Worm (Caenorhabditis elegans) whole organism, mixed stage, embryonic: ENCODE measurements around the gene C14E2.4.
A peak's percentile ranks its signal among the peaks of the same experiment; 100 is the strongest.

ENCODE experiments used
- M03D4.4 ChIP-seq: sonication (generic microtip); optimal IDR thresholded peaks from 2 replicates; lab custom pipeline; 2017; ENCODE audit warnings: mild to moderate bottlenecking, missing genetic modification characterization, missing compliant biosample characterization
- bed-3 ChIP-seq: fragments of 200-800 bp; sonication (Bioruptor generic); optimal IDR thresholded peaks from 3 replicates; lab custom pipeline; 2018; ENCODE audit warnings: mild to moderate bottlenecking, missing genetic modification characterization, moderate library complexity, missing compliant biosample characterization
- blmp-1 ChIP-seq: fragments of 150-350 bp; optimal IDR thresholded peaks from 2 replicates; lab custom pipeline; 2014; ENCODE audit warnings: missing biosample characterization, missing genetic modification characterization
- ceh-39 ChIP-seq: fragments of 150-350 bp; optimal IDR thresholded peaks from 2 replicates; lab custom pipeline; 2014; ENCODE audit warnings: missing biosample characterization, missing genetic modification characterization
- ceh-43 ChIP-seq: fragments of 200-800 bp; sonication (Bioruptor generic); optimal IDR thresholded peaks from 2 replicates; lab custom pipeline; 2018; ENCODE audit warnings: mild to moderate bottlenecking, missing genetic modification characterization, moderate library complexity, missing compliant biosample characterization
- ceh-83 ChIP-seq: fragments of 200-800 bp; sonication (Bioruptor generic); optimal IDR thresholded peaks from 2 replicates; lab custom pipeline; 2018; ENCODE audit warnings: mild to moderate bottlenecking, missing genetic modification characterization, missing compliant biosample characterization
- ces-1 ChIP-seq: fragments of 150-350 bp; optimal IDR thresholded peaks from 2 replicates; lab custom pipeline; 2014; ENCODE audit warnings: missing biosample characterization, missing genetic modification reagents, missing genetic modification characterization
- cnd-1 ChIP-seq: fragments of 200-800 bp; sonication (Bioruptor generic); optimal IDR thresholded peaks from 2 replicates; lab custom pipeline; 2018; ENCODE audit warnings: mild to moderate bottlenecking, missing genetic modification characterization, missing compliant biosample characterization
- drap-1 ChIP-seq: fragments of 200-800 bp; sonication (Bioruptor generic); optimal IDR thresholded peaks from 3 replicates; lab custom pipeline; 2018; ENCODE audit warnings: mild to moderate bottlenecking, missing genetic modification characterization, missing compliant biosample characterization
- elt-1 ChIP-seq: sonication (generic microtip); optimal IDR thresholded peaks from 2 replicates; lab custom pipeline; 2017; ENCODE audit warnings: missing genetic modification characterization, mild to moderate bottlenecking, missing compliant biosample characterization, antibody characterized with exemption, moderate library complexity, borderline replicate concordance; ENCODE audit not compliant: insufficient read depth
- elt-3 ChIP-seq: fragments of 150-350 bp; optimal IDR thresholded peaks from 2 replicates; lab custom pipeline; 2014; ENCODE audit warnings: missing biosample characterization, missing genetic modification characterization
- flh-1 ChIP-seq: fragments of 200-800 bp; sonication (Bioruptor generic); optimal IDR thresholded peaks from 2 replicates; lab custom pipeline; 2018; ENCODE audit warnings: mild to moderate bottlenecking, missing genetic modification characterization, moderate library complexity, missing compliant biosample characterization
- ham-2 ChIP-seq: fragments of 200-800 bp; sonication (Bioruptor generic); optimal IDR thresholded peaks from 2 replicates; lab custom pipeline; 2018; ENCODE audit warnings: mild to moderate bottlenecking, missing genetic modification characterization, missing compliant biosample characterization
- hlh-1 ChIP-seq: fragments of 150-350 bp; optimal IDR thresholded peaks from 2 replicates; lab custom pipeline; 2014; ENCODE audit warnings: missing biosample characterization, missing genetic modification reagents, missing genetic modification characterization
- lin-13 ChIP-seq: fragments of 150-350 bp; optimal IDR thresholded peaks from 2 replicates; lab custom pipeline; 2014; ENCODE audit warnings: missing biosample characterization, missing genetic modification characterization
- lin-32 ChIP-seq: fragments of 200-800 bp; sonication (Bioruptor generic); optimal IDR thresholded peaks from 2 replicates; lab custom pipeline; 2018; ENCODE audit warnings: mild to moderate bottlenecking, missing genetic modification characterization, missing compliant biosample characterization
- lsy-2 ChIP-seq: fragments of 150-350 bp; optimal IDR thresholded peaks from 2 replicates; lab custom pipeline; 2014; ENCODE audit warnings: missing biosample characterization, missing genetic modification characterization
- mab-5 ChIP-seq: fragments of 150-350 bp; optimal IDR thresholded peaks from 2 replicates; lab custom pipeline; 2014; ENCODE audit warnings: missing biosample characterization, missing genetic modification characterization
- mep-1 ChIP-seq: fragments of 150-350 bp; optimal IDR thresholded peaks from 2 replicates; lab custom pipeline; 2017; ENCODE audit warnings: missing biosample characterization, missing genetic modification reagents, missing genetic modification characterization, inconsistent platforms
- mls-2 ChIP-seq: sonication (generic microtip); optimal IDR thresholded peaks from 2 replicates; lab custom pipeline; 2016; ENCODE audit warnings: mild to moderate bottlenecking, missing genetic modification characterization, moderate library complexity, missing compliant biosample characterization
- nhr-12 ChIP-seq: fragments of 150-350 bp; optimal IDR thresholded peaks from 2 replicates; lab custom pipeline; 2014; ENCODE audit warnings: missing biosample characterization, missing genetic modification characterization
- nhr-2 ChIP-seq: fragments of 150-350 bp; optimal IDR thresholded peaks from 2 replicates; lab custom pipeline; 2014; ENCODE audit warnings: missing biosample characterization, missing genetic modification characterization
- nhr-237 ChIP-seq: fragments of 150-350 bp; optimal IDR thresholded peaks from 2 replicates; lab custom pipeline; 2014; ENCODE audit warnings: missing biosample characterization, missing genetic modification characterization
- nhr-28 ChIP-seq: fragments of 150-350 bp; optimal IDR thresholded peaks from 2 replicates; lab custom pipeline; 2014; ENCODE audit warnings: missing biosample characterization, missing genetic modification characterization
- nhr-76 ChIP-seq: sonication (generic microtip); optimal IDR thresholded peaks from 2 replicates; lab custom pipeline; 2017; ENCODE audit warnings: missing biosample characterization, missing genetic modification characterization
- pha-4 ChIP-seq: fragments of 150-350 bp; optimal IDR thresholded peaks from 2 replicates; lab custom pipeline; 2018; ENCODE audit warnings: missing biosample characterization, missing genetic modification reagents, missing genetic modification characterization
- sem-2 ChIP-seq: fragments of 200-800 bp; sonication (Bioruptor generic); optimal IDR thresholded peaks from 2 replicates; lab custom pipeline; 2018; ENCODE audit warnings: mild to moderate bottlenecking, missing genetic modification characterization, missing compliant biosample characterization
- snpc-4 ChIP-seq: fragments of 150-350 bp; optimal IDR thresholded peaks from 2 replicates; lab custom pipeline; 2014; ENCODE audit warnings: missing biosample characterization, missing genetic modification characterization
- sptf-1 ChIP-seq: sonication (generic microtip); optimal IDR thresholded peaks from 2 replicates; lab custom pipeline; 2017; ENCODE audit warnings: mild to moderate bottlenecking, missing genetic modification characterization, moderate library complexity, missing compliant biosample characterization
- tbx-8 ChIP-seq: fragments of 200-800 bp; sonication (Bioruptor generic); optimal IDR thresholded peaks from 2 replicates; lab custom pipeline; 2018; ENCODE audit warnings: mild to moderate bottlenecking, missing genetic modification characterization, moderate library complexity, missing compliant biosample characterization
- unc-120 ChIP-seq: sonication (generic microtip); optimal IDR thresholded peaks from 2 replicates; lab custom pipeline; 2017; ENCODE audit warnings: missing genetic modification characterization, missing compliant biosample characterization; ENCODE audit not compliant: poor library complexity, severe bottlenecking
- unc-39 ChIP-seq: fragments of 150-350 bp; optimal IDR thresholded peaks from 2 replicates; lab custom pipeline; 2014; ENCODE audit warnings: missing biosample characterization, missing genetic modification characterization
- unc-62 ChIP-seq: fragments of 150-350 bp; optimal IDR thresholded peaks from 2 replicates; lab custom pipeline; 2014; ENCODE audit warnings: missing biosample characterization, missing genetic modification reagents, missing genetic modification characterization
- zip-8 ChIP-seq: fragments of 150-350 bp; optimal IDR thresholded peaks from 2 replicates; lab custom pipeline; 2014; ENCODE audit warnings: missing biosample characterization, missing genetic modification characterization
- ztf-11 ChIP-seq: fragments of 150-350 bp; optimal IDR thresholded peaks from 2 replicates; lab custom pipeline; 2014; ENCODE audit warnings: missing biosample characterization, missing genetic modification characterization

Gene C14E2.4

ce11 chrX:1837703-1838102, 16.6 kb upstream of the C14E2.4 start:
- TF ChIP-seq mls-2 (peak; percentile 59), flh-1 (GFP tag; lab: Kevin White, UChicago) (peak; percentile 2), nhr-76 (tag; lab: Kevin White, UChicago) (no peak), nhr-12 (no peak), mep-1 (tag; lab: Kevin White, UChicago) (no peak), lsy-2 (tag; lab: Kevin White, UChicago) (no peak), cnd-1 (tag; lab: Kevin White, UChicago) (peak; percentile 73), nhr-237 (tag; lab: Kevin White, UChicago) (no peak), sptf-1 (tag; lab: Kevin White, UChicago) (peak; percentile 86), snpc-4 (tag; lab: Kevin White, UChicago) (no peak), sem-2 (peak; percentile 46), nhr-2 (tag; lab: Kevin White, UChicago) (no peak), unc-62 (GFP tag; lab: Kevin White, UChicago) (no peak), zip-8 (tag; lab: Kevin White, UChicago) (no peak), ceh-83 (GFP tag; lab: Kevin White, UChicago) (peak; percentile 75), elt-3 (tag; lab: Kevin White, UChicago) (no peak), ham-2 (GFP tag; lab: Kevin White, UChicago) (peak; percentile 62), ces-1 (GFP tag; lab: Kevin White, UChicago) (no peak), ceh-43 (GFP tag; lab: Kevin White, UChicago) (peak; percentile 65), drap-1 (peak; percentile 77), lin-32 (GFP tag; lab: Kevin White, UChicago) (peak; percentile 66), ztf-11 (tag; lab: Kevin White, UChicago) (no peak), unc-39 (tag; lab: Kevin White, UChicago) (no peak), unc-120 (peak; percentile 33), lin-13 (tag; lab: Kevin White, UChicago) (no peak), nhr-28 (tag; lab: Kevin White, UChicago) (no peak), mab-5 (tag; lab: Kevin White, UChicago) (no peak), hlh-1 (peak; percentile 6), pha-4 (tag; lab: Kevin White, UChicago) (no peak), bed-3 (GFP tag; lab: Kevin White, UChicago) (peak; percentile 64), blmp-1 (tag; lab: Kevin White, UChicago) (no peak), ceh-39 (tag; lab: Kevin White, UChicago) (no peak), elt-1 (tag; lab: Kevin White, UChicago) (no peak), tbx-8 (GFP tag; lab: Kevin White, UChicago) (peak; percentile 8), M03D4.4 (tag; lab: Kevin White, UChicago) (peak; percentile 77)

- TF ChIP-seq zip-8 (tag; lab: Kevin White, UChicago) (no peak), nhr-76 (tag; lab: Kevin White, UChicago) (no peak)
These were observed 9.3 kb upstream of the C14E2.4 start for ce11 chrX:1830475-1830874.

ce11 chrX:1829937-1830336, 8.8 kb upstream of the C14E2.4 start, which contains the start of gene C14E2.6:
Gene C14E2.6, minus strand, starts transcription at chrX:1830037.
- no peak for TF ChIP-seq ces-1 (GFP tag; lab: Kevin White, UChicago)
- no peak for TF ChIP-seq lin-13 (tag; lab: Kevin White, UChicago)
- no peak for TF ChIP-seq zip-8 (tag; lab: Kevin White, UChicago)
- no peak for TF ChIP-seq elt-3 (tag; lab: Kevin White, UChicago)
- TF ChIP-seq M03D4.4 (tag; lab: Kevin White, UChicago), result no peak
- TF ChIP-seq, all 35 proteins: peak for 0

- no peak for TF ChIP-seq sptf-1 (tag; lab: Kevin White, UChicago)
These were observed 5.0 kb upstream of the C14E2.4 start, which contains the start of gene C14E2.1 for ce11 chrX:1826166-1826565. Gene C14E2.1, plus strand, starts transcription at chrX:1826466.
